Fruit fly (Drosophila melanogaster) whole organism, embryonic: ENCODE measurements around the gene Taf2.

ENCODE experiments used
- Awh ChIP-seq: fragments of 200-800 bp; sonication (Bioruptor generic); IDR thresholded peaks from 2 replicates; pipeline ENCODE4, ENCODE4 v1.3.6; 2022; ENCODE audit warnings: missing biosample characterization, missing genetic modification characterization
- Bgb ChIP-seq: fragments of 200-800 bp; sonication (Bioruptor generic); IDR thresholded peaks from 2 replicates; pipeline ENCODE4 v1.3.6; 2022; ENCODE audit warnings: missing biosample characterization, missing genetic modification characterization; ENCODE audit not compliant: partially characterized antibody
- CG13296 ChIP-seq: fragments of 200-800 bp; sonication (Bioruptor generic); optimal IDR thresholded peaks from 3 replicates; lab custom pipeline; 2018; ENCODE audit warnings: missing biosample characterization, mild to moderate bottlenecking, missing genetic modification characterization
- CG14441 ChIP-seq: fragments of 200-800 bp; sonication (Bioruptor generic); IDR thresholded peaks from 2 replicates; pipeline ENCODE4 v1.3.6; 2022; ENCODE audit warnings: missing biosample characterization, missing genetic modification characterization
- CG2199 ChIP-seq: fragments of 200-800 bp; sonication (Bioruptor generic); IDR thresholded peaks from 3 replicates; pipeline ENCODE4 v1.3.6; 2022; ENCODE audit warnings: missing biosample characterization, missing genetic modification characterization
- CG2712 ChIP-seq: fragments of 200-800 bp; optimal IDR thresholded peaks from 3 replicates; lab custom pipeline; 2019; ENCODE audit warnings: missing biosample characterization, mild to moderate bottlenecking, missing genetic modification characterization, moderate library complexity
- CG30020 ChIP-seq: fragments of 200-800 bp; optimal IDR thresholded peaks from 2 replicates; lab custom pipeline; 2019; ENCODE audit warnings: missing biosample characterization, mild to moderate bottlenecking, missing genetic modification characterization, moderate library complexity
- CG34224 ChIP-seq: fragments of 200-800 bp; sonication (Bioruptor generic); IDR thresholded peaks from 3 replicates; pipeline ENCODE4 v1.3.6; 2022; ENCODE audit warnings: missing biosample characterization, missing genetic modification characterization; ENCODE audit not compliant: partially characterized antibody
- CG8290 ChIP-seq, 3 experiments: fragments of 200-800 bp; sonication (Bioruptor generic); optimal IDR thresholded peaks; 2 replicates each; lab custom pipeline; 2016 to 2019; ENCODE audit warnings: missing biosample characterization in 3 of 3, missing genetic modification characterization in 3 of 3, mild to moderate bottlenecking in 2 of 3, moderate library complexity in 1 of 3
- CG9727 ChIP-seq: fragments of 200-800 bp; sonication (Bioruptor generic); optimal IDR thresholded peaks from 3 replicates; lab custom pipeline; 2017; ENCODE audit warnings: missing biosample characterization, mild to moderate bottlenecking, missing genetic modification characterization
- CG9932 ChIP-seq: fragments of 200-800 bp; sonication (Bioruptor generic); IDR thresholded peaks from 2 replicates; pipeline ENCODE4 v1.3.6; 2022; ENCODE audit warnings: missing biosample characterization, missing genetic modification characterization
- Doc3 ChIP-seq: fragments of 200-800 bp; sonication (Bioruptor generic); IDR thresholded peaks from 3 replicates; pipeline ENCODE4 v1.3.6; 2022; ENCODE audit warnings: missing biosample characterization, missing genetic modification characterization; ENCODE audit not compliant: partially characterized antibody
- Ets97D ChIP-seq: fragments of 200-800 bp; sonication (Bioruptor generic); optimal IDR thresholded peaks from 3 replicates; lab custom pipeline; 2016; ENCODE audit warnings: missing biosample characterization, missing genetic modification characterization
- Fer3 ChIP-seq: fragments of 200-800 bp; sonication (Bioruptor generic); optimal IDR thresholded peaks from 2 replicates; lab custom pipeline; 2018; ENCODE audit warnings: missing biosample characterization, mild to moderate bottlenecking, missing genetic modification characterization, moderate library complexity
- Opbp ChIP-seq: fragments of 200-800 bp; sonication (Bioruptor generic); IDR thresholded peaks from 3 replicates; pipeline ENCODE4 v1.3.6; 2022; ENCODE audit warnings: missing biosample characterization, missing genetic modification characterization; ENCODE audit not compliant: partially characterized antibody
- Sry-β ChIP-seq: fragments of 200-800 bp; sonication (Bioruptor generic); optimal IDR thresholded peaks from 2 replicates; lab custom pipeline; 2018; ENCODE audit warnings: missing biosample characterization, mild to moderate bottlenecking, missing genetic modification characterization, moderate library complexity
- Usf ChIP-seq: fragments of 200-800 bp; sonication (Bioruptor generic); optimal IDR thresholded peaks from 2 replicates; lab custom pipeline; 2017; ENCODE audit warnings: missing genotype, missing biosample characterization, missing genetic modification characterization
- ash1 ChIP-seq: fragments of 200-800 bp; sonication (Bioruptor generic); optimal IDR thresholded peaks from 2 replicates; lab custom pipeline; 2018; ENCODE audit warnings: missing biosample characterization, mild to moderate bottlenecking, missing genetic modification characterization
- bbx ChIP-seq: fragments of 200-800 bp; sonication (Bioruptor generic); IDR thresholded peaks from 2 replicates; pipeline ENCODE4 v1.3.6; 2022; ENCODE audit warnings: missing biosample characterization, missing genetic modification characterization; ENCODE audit not compliant: partially characterized antibody
- btn ChIP-seq: fragments of 200-800 bp; sonication (Bioruptor generic); optimal IDR thresholded peaks from 2 replicates; lab custom pipeline; 2016; ENCODE audit warnings: missing biosample characterization, missing genetic modification characterization
- eve ChIP-seq, 2 experiments: fragments of >200 bp; optimal IDR thresholded peaks; 2 replicates each; lab custom pipeline; 2017; ENCODE audit warnings: missing biosample characterization in 2 of 2, missing genetic modification characterization in 2 of 2
- eyg ChIP-seq: fragments of 200-800 bp; sonication (Bioruptor generic); optimal IDR thresholded peaks from 3 replicates; lab custom pipeline; 2016; ENCODE audit warnings: missing biosample characterization, missing genetic modification characterization
- gcm ChIP-seq: fragments of 200-800 bp; sonication (Bioruptor generic); optimal IDR thresholded peaks from 2 replicates; lab custom pipeline; 2019; ENCODE audit warnings: missing biosample characterization, mild to moderate bottlenecking, missing genetic modification characterization, moderate library complexity
- hbn ChIP-seq: fragments of 200-800 bp; sonication (Bioruptor generic); IDR thresholded peaks from 2 replicates; pipeline ENCODE4 v1.3.6; 2022; ENCODE audit warnings: missing biosample characterization, missing genetic modification characterization; ENCODE audit not compliant: partially characterized antibody
- ind ChIP-seq: fragments of 200-800 bp; sonication (Bioruptor generic); optimal IDR thresholded peaks from 3 replicates; lab custom pipeline; 2016; ENCODE audit warnings: missing biosample characterization, missing genetic modification characterization
- nom ChIP-seq: fragments of 200-800 bp; sonication (Bioruptor generic); optimal IDR thresholded peaks from 2 replicates; lab custom pipeline; 2017; ENCODE audit warnings: missing biosample characterization, missing genetic modification characterization, mild to moderate bottlenecking, moderate library complexity, missing genetic modification reagents
- pnt ChIP-seq: fragments of 200-800 bp; sonication (Bioruptor generic); optimal IDR thresholded peaks from 3 replicates; lab custom pipeline; 2016; ENCODE audit warnings: missing biosample characterization, missing genetic modification characterization
- pum ChIP-seq: fragments of 200-800 bp; sonication (Bioruptor generic); optimal IDR thresholded peaks from 2 replicates; lab custom pipeline; 2016; ENCODE audit warnings: missing biosample characterization, missing genetic modification characterization
- row ChIP-seq: fragments of 200-800 bp; sonication (Bioruptor generic); IDR thresholded peaks from 3 replicates; pipeline ENCODE4 v1.3.6; 2022; ENCODE audit warnings: missing biosample characterization, missing genetic modification characterization
- schlank ChIP-seq: fragments of 200-800 bp; sonication (Bioruptor generic); optimal IDR thresholded peaks from 2 replicates; lab custom pipeline; 2018; ENCODE audit warnings: missing biosample characterization, mild to moderate bottlenecking, missing genetic modification characterization
- sens ChIP-seq: fragments of 200-800 bp; sonication (Bioruptor generic); peaks from one replicate; lab custom pipeline; 2016; ENCODE audit warnings: missing biosample characterization, missing genetic modification characterization
- ssp ChIP-seq: fragments of 200-800 bp; sonication (Bioruptor generic); IDR thresholded peaks from 2 replicates; pipeline ENCODE4 v1.3.6; 2022; ENCODE audit warnings: missing biosample characterization, missing genetic modification characterization
- tio ChIP-seq: fragments of 200-800 bp; sonication (Bioruptor generic); optimal IDR thresholded peaks from 2 replicates; lab custom pipeline; 2017; ENCODE audit warnings: missing biosample characterization, missing genetic modification characterization, inconsistent platforms
- tna ChIP-seq: fragments of 200-800 bp; sonication (Bioruptor generic); IDR thresholded peaks from 2 replicates; pipeline ENCODE4 v1.3.6; 2022; ENCODE audit warnings: missing biosample characterization, missing genetic modification characterization; ENCODE audit not compliant: partially characterized antibody
- tup ChIP-seq: fragments of 200-800 bp; sonication (Bioruptor generic); optimal IDR thresholded peaks from 2 replicates; lab custom pipeline; 2016; ENCODE audit warnings: missing biosample characterization, mild to moderate bottlenecking, missing genetic modification characterization, moderate library complexity
- zen2 ChIP-seq: fragments of 200-800 bp; sonication (Bioruptor generic); IDR thresholded peaks from 3 replicates; pipeline ENCODE4 v1.3.6; 2022; ENCODE audit warnings: missing biosample characterization, missing genetic modification characterization; ENCODE audit not compliant: partially characterized antibody

Gene Taf2

DNA sequence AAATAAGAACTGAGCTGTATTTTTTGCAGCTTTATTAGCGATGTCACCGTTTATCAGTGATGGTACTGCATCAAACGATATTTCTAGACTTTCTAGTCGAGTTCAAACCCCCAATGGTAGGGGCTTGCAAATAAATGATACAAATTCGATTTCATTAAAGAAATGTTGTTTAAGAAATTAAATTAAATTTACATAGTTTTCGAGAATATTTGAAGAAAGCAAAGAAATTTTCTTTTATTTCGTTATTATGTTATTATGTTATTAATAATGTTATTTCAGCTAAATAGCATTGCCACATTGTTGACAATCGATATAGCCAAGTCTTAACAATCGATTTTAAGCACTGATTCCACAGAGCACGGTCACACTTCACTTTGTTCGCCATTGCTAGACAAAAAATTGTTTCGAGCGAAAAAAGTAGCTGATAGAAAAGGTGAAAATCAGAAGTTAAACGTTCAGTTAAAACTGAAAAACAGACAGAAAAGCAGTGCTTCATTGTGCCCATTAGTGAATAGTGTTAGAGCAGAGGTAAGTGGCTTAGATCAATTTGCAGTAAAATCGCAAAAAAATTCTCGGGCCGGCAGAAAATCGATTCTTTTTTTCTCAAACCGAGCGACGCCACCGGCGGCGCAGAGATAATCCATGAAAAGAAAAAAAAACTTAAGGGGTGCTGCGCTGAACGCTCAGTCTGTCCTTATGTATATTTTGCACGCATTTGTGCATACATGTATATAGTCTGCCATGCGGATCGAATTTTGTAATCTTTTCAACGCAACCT, 24.0 kb downstream of the Taf2 start, which contains the start of the genes iPLA2-VIA and Ciz1 (continued):
- TF ChIP-seq Usf (GFP tag; lab: Kevin White, UChicago), result no peak
- TF ChIP-seq ssp (GFP tag; lab: Robert Waterston, UW), result 0 out of 2 replicates have a peak, but pooled peaks have one; percentile 11
- TF ChIP-seq row, result peak; percentile 72
- peak; percentile 78 for TF ChIP-seq Bgb (GFP tag; lab: Robert Waterston, UW)
- no peak for TF ChIP-seq ash1
- no peak for TF ChIP-seq tup (GFP tag; lab: Kevin White, UChicago)
- peak; percentile 61 for TF ChIP-seq CG2712 (tag; lab: Kevin White, UChicago)
- TF ChIP-seq Awh (GFP tag; lab: Robert Waterston, UW), result no peak
- no peak for TF ChIP-seq Fer3
- 0 out of 2 replicates have a peak, but pooled peaks have one; percentile 30 for TF ChIP-seq tna (GFP tag; lab: Robert Waterston, UW)
- TF ChIP-seq btn, result no peak
- peak; percentile 77 for TF ChIP-seq sens
- peak; percentile 4 for TF ChIP-seq Sry-β (GFP tag; lab: Kevin White, UChicago)
- peak; percentile 45 for TF ChIP-seq pum (GFP tag; lab: Kevin White, UChicago)
- TF ChIP-seq ind (GFP tag; lab: Kevin White, UChicago), result peak; percentile 37
- TF ChIP-seq CG34224 (GFP tag; lab: Robert Waterston, UW), result peak; percentile 44; the same call in 2 of the 3 replicates
- no peak for TF ChIP-seq tio (GFP tag; lab: Kevin White, UChicago)
- TF ChIP-seq bbx (GFP tag; lab: Robert Waterston, UW), result peak; percentile 70; the same call in 1 of the 2 replicates
- peak; percentile 54 for TF ChIP-seq CG8290 (GFP tag; optimal IDR thresholded peaks at IDR 0.05; lab: Kevin White, UChicago)
- no peak for TF ChIP-seq CG8290 (tag; optimal IDR thresholded peaks at IDR 0.05; lab: Kevin White, UChicago)
- no peak for TF ChIP-seq eve (GFP tag; optimal IDR thresholded peaks at IDR 0.05; lab: Kevin White, UChicago)
- TF ChIP-seq nom, result peak; percentile 16
- TF ChIP-seq zen2 (GFP tag; lab: Robert Waterston, UW), result no peak; the same call in 2 of the 3 replicates
- TF ChIP-seq Doc3 (GFP tag; lab: Robert Waterston, UW), result peak; percentile 66
- TF ChIP-seq CG14441, result 0 out of 2 replicates have a peak, but pooled peaks have one; percentile 9
- no peak for TF ChIP-seq eyg
- peak; percentile 50; the same call in 1 of the 2 replicates for TF ChIP-seq hbn (GFP tag; lab: Robert Waterston, UW)
- TF ChIP-seq CG30020, result peak; percentile 59
- no peak; the same call in 1 of the 2 replicates for TF ChIP-seq CG9932 (GFP tag; lab: Robert Waterston, UW)
- peak; percentile 14 for TF ChIP-seq pnt (GFP tag; lab: Kevin White, UChicago)
- TF ChIP-seq CG9727 (GFP tag; lab: Kevin White, UChicago), result peak; percentile 23
- TF ChIP-seq CG13296 (GFP tag; lab: Kevin White, UChicago), result no peak
- TF ChIP-seq Ets97D, result peak; percentile 62
- 0 out of 3 replicates have a peak, but pooled peaks have one; percentile 73 for TF ChIP-seq CG2199 (GFP tag; lab: Robert Waterston, UW)
- TF ChIP-seq schlank, result no peak
- peak; percentile 70; the same call in 2 of the 3 replicates for TF ChIP-seq Opbp (GFP tag; lab: Robert Waterston, UW)

DNA sequence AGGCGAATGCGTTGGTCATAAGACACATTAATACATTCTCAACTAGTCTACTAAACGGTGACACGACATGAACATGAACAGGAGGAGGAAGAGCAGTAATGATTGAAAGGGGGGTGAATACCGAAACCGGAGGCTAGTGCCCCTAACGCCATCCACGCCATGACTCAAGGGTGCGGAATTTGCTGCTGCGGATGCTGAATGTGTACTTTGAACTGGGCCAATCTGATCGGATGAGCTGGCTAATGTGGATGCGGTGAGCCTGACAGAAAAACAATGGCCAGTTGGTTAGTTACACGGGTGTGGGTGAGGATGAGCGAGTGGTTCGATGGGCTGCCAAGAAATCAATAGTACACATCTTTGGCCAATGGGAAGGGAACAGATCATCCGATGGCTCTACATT, 24.8 kb downstream of the Taf2 start:
- peak; percentile 76 for TF ChIP-seq nom
- TF ChIP-seq gcm (GFP tag; lab: Kevin White, UChicago), result no peak
